Fruit fly (Drosophila melanogaster): ENCODE results near the gene eff.

Gene eff

dm6 chr3R:14741192-14741915, at the start of gene eff, which contains the start of gene jvl (continued):
- TF ChIP-seq CG14710 (tag; optimal IDR thresholded peaks at IDR 0.05) = peak; percentile 49
- TF ChIP-seq Hr39 (optimal IDR thresholded peaks at IDR 0.05) = no peak
- TF ChIP-seq lbe (GFP tag; optimal IDR thresholded peaks at IDR 0.05) = peak; percentile 58
- peak; percentile 55 for TF ChIP-seq MBD-R2 (GFP tag; IDR thresholded peaks at IDR 0.05)
- TF ChIP-seq Dp (GFP tag; optimal IDR thresholded peaks at IDR 0.05) = peak; percentile 49
- peak; percentile 56 for TF ChIP-seq onecut (GFP tag; IDR thresholded peaks at IDR 0.05)
- no peak for TF ChIP-seq CG11696 (GFP tag; IDR thresholded peaks at IDR 0.05)
- peak; percentile 23 for TF ChIP-seq CG12104 (GFP tag; optimal IDR thresholded peaks at IDR 0.05)
- peak; percentile 43; the same call in 1 of the 2 replicates for TF ChIP-seq CG17328 (GFP tag; IDR thresholded peaks at IDR 0.05)
- TF ChIP-seq CG5180 (GFP tag; optimal IDR thresholded peaks at IDR 0.05) = no peak
- TF ChIP-seq CG30020 (tag; optimal IDR thresholded peaks at IDR 0.05) = peak; percentile 41
- TF ChIP-seq CG6689 (GFP tag; IDR thresholded peaks at IDR 0.05) = 0 out of 2 replicates have a peak, but pooled peaks have one; percentile 2
- TF ChIP-seq chn (GFP tag; optimal IDR thresholded peaks at IDR 0.05) = peak; percentile 56
- TF ChIP-seq kni (GFP tag; optimal IDR thresholded peaks at IDR 0.05) = peak; percentile 20
- TF ChIP-seq Sry-δ (GFP tag; optimal IDR thresholded peaks at IDR 0.05) = peak; percentile 92
- TF ChIP-seq dmrt11E (tag; optimal IDR thresholded peaks at IDR 0.05) = no peak
- TF ChIP-seq CG7963 (GFP tag; IDR thresholded peaks at IDR 0.05; ENCODE audit: partially characterized antibody) = peak; percentile 83
- peak; percentile 1 for TF ChIP-seq Dad (GFP tag; optimal IDR thresholded peaks at IDR 0.05)
- peak; percentile 13 for TF ChIP-seq pum (GFP tag; optimal IDR thresholded peaks at IDR 0.05)
- peak; percentile 55; the same call in 2 of the 3 replicates for TF ChIP-seq ken (GFP tag; IDR thresholded peaks at IDR 0.05)
- peak; percentile 45 for TF ChIP-seq CG4424 (GFP tag; optimal IDR thresholded peaks at IDR 0.05)
- no peak for TF ChIP-seq CG7372 (GFP tag; IDR thresholded peaks at IDR 0.05)
- peak; percentile 62 for TF ChIP-seq CG2712 (tag; optimal IDR thresholded peaks at IDR 0.05)
- no peak for TF ChIP-seq CrebB (tag; optimal IDR thresholded peaks at IDR 0.05)
- peak; percentile 29; the same call in 1 of the 2 replicates for TF ChIP-seq CG4730 (GFP tag; IDR thresholded peaks at IDR 0.05)
- peak; percentile 24 for TF ChIP-seq ind (GFP tag; optimal IDR thresholded peaks at IDR 0.05)
- no peak for TF ChIP-seq CG1233 (GFP tag; optimal IDR thresholded peaks at IDR 0.05)
- TF ChIP-seq hkb (optimal IDR thresholded peaks at IDR 0.05) = peak; percentile 47
- TF ChIP-seq hkb (GFP tag; IDR thresholded peaks at IDR 0.05) = 0 out of 2 replicates have a peak, but pooled peaks have one; percentile 29
- peak; percentile 76 for TF ChIP-seq lilli (GFP tag; optimal IDR thresholded peaks at IDR 0.05)
- TF ChIP-seq sc (optimal IDR thresholded peaks at IDR 0.05) = no peak
- no peak for TF ChIP-seq sc (GFP tag; optimal IDR thresholded peaks at IDR 0.05)
- TF ChIP-seq CG14860 (GFP tag; IDR thresholded peaks at IDR 0.05; ENCODE audit: partially characterized antibody) = peak; percentile 92
- no peak for TF ChIP-seq CG43689 (GFP tag; IDR thresholded peaks at IDR 0.05)
- no peak for TF ChIP-seq Dip2 (GFP tag; IDR thresholded peaks at IDR 0.05)
- peak; percentile 20 for TF ChIP-seq CG10147 (GFP tag; optimal IDR thresholded peaks at IDR 0.05)
- TF ChIP-seq lov (optimal IDR thresholded peaks at IDR 0.05) = no peak
- no peak for TF ChIP-seq lov (GFP tag; IDR thresholded peaks at IDR 0.05)
- TF ChIP-seq row (GFP tag; IDR thresholded peaks at IDR 0.05) = peak; percentile 85
- peak; percentile 45 for TF ChIP-seq gro (GFP tag; optimal IDR thresholded peaks at IDR 0.05)
- TF ChIP-seq Xbp1 (GFP tag; optimal IDR thresholded peaks at IDR 0.05) = peak; percentile 44
- peak; percentile 52 for TF ChIP-seq HLH54F (GFP tag; optimal IDR thresholded peaks at IDR 0.05)
- TF ChIP-seq Opbp (GFP tag; IDR thresholded peaks at IDR 0.05; ENCODE audit: partially characterized antibody) = peak; percentile 87
- peak; percentile 27 for TF ChIP-seq sqz (GFP tag; optimal IDR thresholded peaks at IDR 0.05)
- TF ChIP-seq sens (GFP tag) = peak; percentile 84
- peak; percentile 9 for TF ChIP-seq pho (GFP tag; optimal IDR thresholded peaks at IDR 0.05)
- TF ChIP-seq grau (tag; optimal IDR thresholded peaks at IDR 0.05) = peak; percentile 6
- peak; percentile 41; the same call in 1 of the 2 replicates for TF ChIP-seq Drgx (GFP tag; IDR thresholded peaks at IDR 0.05)
- TF ChIP-seq mirr (GFP tag; optimal IDR thresholded peaks at IDR 0.05) = no peak
- TF ChIP-seq CG9727 (GFP tag; optimal IDR thresholded peaks at IDR 0.05) = peak; percentile 50
- TF ChIP-seq aop (GFP tag; IDR thresholded peaks at IDR 0.05) = no peak

Measured in whole organism, embryonic.